Worm (Caenorhabditis elegans): Measurements from ENCODE around the gene msp-33.
"Not testable (repeated sequence)": the region's sequence is repeated elsewhere in the genome, so short reads cannot be mapped to it uniquely, and the experiment has no call there.

msp-33 gene

DNA sequence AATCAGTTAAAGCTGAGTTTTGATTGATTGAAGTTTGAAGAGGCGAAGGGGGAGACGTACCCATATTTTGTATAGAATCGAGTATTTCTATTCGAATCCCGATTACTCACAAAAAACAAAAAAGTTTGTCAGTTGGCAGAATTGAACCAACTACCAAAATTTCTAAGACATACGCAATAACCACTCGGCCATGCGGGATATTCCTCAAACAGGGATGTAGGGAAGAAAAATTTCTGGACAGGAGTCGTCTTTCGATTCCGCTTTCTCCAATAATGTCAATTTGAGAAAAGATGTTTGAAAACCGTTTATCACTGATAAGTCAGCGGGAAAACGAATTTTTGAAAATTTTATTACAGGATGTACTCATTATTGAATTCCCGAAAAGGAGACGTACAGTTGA lies 35.9 kb upstream of the msp-33 start:
- TF ChIP-seq sea-1 (GFP tag; conservative IDR thresholded peaks at IDR 0.05) (0 out of 2 replicates have a peak, but pooled peaks have one; percentile 52), tbx-11 (GFP tag; IDR thresholded peaks at IDR 0.05) (peak; percentile 64; the same call in 1 of the 2 replicates), flt-1 (GFP tag; IDR thresholded peaks at IDR 0.05) (peak; percentile 71), pes-1 (GFP tag; IDR thresholded peaks at IDR 0.05) (peak; percentile 75; the same call in 1 of the 2 replicates), tbx-37 (GFP tag; conservative IDR thresholded peaks at IDR 0.05) (peak; percentile 64)

DNA sequence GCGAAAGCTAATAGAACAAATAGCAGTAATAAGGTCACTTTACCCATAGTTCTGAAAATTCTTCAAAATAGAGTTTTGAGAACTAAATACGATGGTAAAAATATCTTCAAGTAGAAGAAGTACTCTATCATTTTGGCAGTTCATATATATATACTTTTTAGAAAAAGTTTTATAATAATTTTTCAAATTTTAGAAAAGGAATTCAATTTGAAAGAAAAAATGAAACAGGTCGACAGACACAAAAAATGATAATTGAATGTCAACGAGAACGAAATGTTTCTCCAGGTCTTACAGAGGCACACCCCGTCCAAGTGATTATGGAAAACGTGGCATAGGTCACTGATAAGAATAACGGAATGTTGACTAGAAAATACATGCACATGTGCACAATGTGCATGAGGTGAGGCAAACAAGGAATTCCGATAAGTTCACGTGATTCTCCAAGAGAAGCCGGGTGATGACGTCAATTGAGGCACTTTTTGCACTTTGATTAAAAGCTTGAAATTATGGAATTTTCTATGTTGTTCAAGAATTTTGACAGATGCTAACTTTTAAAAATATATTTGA lies 32.8 kb upstream of the msp-33 start, which contains the start of gene aagr-2:
aagr-2 (minus strand) TSS at position 51 of the 567 bp plus-strand sequence.
- TF ChIP-seq sea-1 (GFP tag; conservative IDR thresholded peaks at IDR 0.05) (no peak), ama-1 (optimal IDR thresholded peaks at IDR 0.05) (no peak), flt-1 (GFP tag; IDR thresholded peaks at IDR 0.05) (no peak), F13C5.2 (tag; optimal IDR thresholded peaks at IDR 0.05) (no peak), scrt-1 (GFP tag; IDR thresholded peaks at IDR 0.05) (no peak), ets-7 (tag; optimal IDR thresholded peaks at IDR 0.05) (no peak), ceh-36 (tag; optimal IDR thresholded peaks at IDR 0.05) (no peak), pes-1 (GFP tag; IDR thresholded peaks at IDR 0.05) (no peak), hnd-1 (tag; optimal IDR thresholded peaks at IDR 0.05) (no peak), tbx-37 (GFP tag; conservative IDR thresholded peaks at IDR 0.05) (no peak), hmbx-1 (tag; optimal IDR thresholded peaks at IDR 0.05) (no peak), tra-4 (tag; optimal IDR thresholded peaks at IDR 0.05) (no peak), ceh-13 (GFP tag; optimal IDR thresholded peaks at IDR 0.05) (no peak), tbx-11 (GFP tag; IDR thresholded peaks at IDR 0.05) (no peak)

DNA sequence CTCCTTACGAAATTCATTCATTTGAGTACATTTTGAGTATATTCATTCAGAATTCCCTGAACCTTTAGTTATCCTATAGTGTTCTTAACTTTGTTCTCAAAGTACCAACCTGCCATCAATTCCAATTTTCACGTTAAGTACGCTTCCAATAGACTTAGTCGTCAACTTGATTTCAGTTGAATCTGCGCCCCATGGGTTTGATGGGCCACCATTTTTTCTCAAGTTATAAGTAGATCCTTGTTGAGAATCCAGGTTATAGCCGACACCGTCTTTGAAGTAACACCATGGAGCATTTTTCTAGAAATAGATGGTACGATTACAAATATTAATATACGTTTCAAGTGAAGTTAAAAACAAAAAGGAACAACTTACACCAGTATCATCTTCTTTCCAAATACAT lies 32.2 kb upstream of the msp-33 start:
- TF ChIP-seq ceh-36 (tag; optimal IDR thresholded peaks at IDR 0.05): no peak
- TF ChIP-seq aly-1 (tag; optimal IDR thresholded peaks at IDR 0.05): no peak
- no peak for TF ChIP-seq tbx-11 (GFP tag; IDR thresholded peaks at IDR 0.05)
- no peak for TF ChIP-seq hmbx-1 (tag; optimal IDR thresholded peaks at IDR 0.05)
- no peak for TF ChIP-seq scrt-1 (GFP tag; IDR thresholded peaks at IDR 0.05)
- TF ChIP-seq F13C5.2 (tag; optimal IDR thresholded peaks at IDR 0.05): no peak
- TF ChIP-seq flt-1 (GFP tag; IDR thresholded peaks at IDR 0.05): no peak
- TF ChIP-seq ets-7 (tag; optimal IDR thresholded peaks at IDR 0.05): no peak
- TF ChIP-seq tbx-37 (GFP tag; conservative IDR thresholded peaks at IDR 0.05): no peak
- no peak for TF ChIP-seq B0310.2 (tag; optimal IDR thresholded peaks at IDR 0.05)
- no peak for TF ChIP-seq hmg-4 (GFP tag; optimal IDR thresholded peaks at IDR 0.05)
- no peak for TF ChIP-seq hnd-1 (tag; optimal IDR thresholded peaks at IDR 0.05)
- TF ChIP-seq pes-1 (GFP tag; IDR thresholded peaks at IDR 0.05): no peak
- TF ChIP-seq ama-1 (optimal IDR thresholded peaks at IDR 0.05): no peak
- TF ChIP-seq ceh-13 (GFP tag; optimal IDR thresholded peaks at IDR 0.05): no peak
- no peak for TF ChIP-seq tra-4 (tag; optimal IDR thresholded peaks at IDR 0.05)
- TF ChIP-seq sea-1 (GFP tag; conservative IDR thresholded peaks at IDR 0.05): no peak

DNA sequence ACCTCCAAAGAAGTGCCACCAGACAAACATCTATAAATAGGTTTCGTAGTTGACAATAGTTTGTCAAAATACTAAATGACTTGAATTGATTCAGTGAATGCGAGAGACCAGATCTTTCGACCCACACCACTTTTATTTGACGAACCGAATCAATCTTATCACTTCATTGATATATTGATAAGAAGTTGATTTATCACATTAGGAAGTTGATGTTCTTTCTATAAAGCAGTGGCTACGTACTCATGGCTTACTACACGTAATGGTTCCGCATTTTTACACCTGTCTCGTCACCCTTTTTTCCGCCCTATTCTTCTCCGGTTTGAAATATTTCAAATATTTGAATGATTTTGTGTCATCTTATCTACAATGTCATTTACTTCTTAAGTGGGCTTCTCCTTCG lies 28.1 kb upstream of the msp-33 start:
- TF ChIP-seq F13C5.2 (tag; optimal IDR thresholded peaks at IDR 0.05): no peak
- no peak for TF ChIP-seq B0310.2 (tag; optimal IDR thresholded peaks at IDR 0.05)
- TF ChIP-seq ceh-36 (tag; optimal IDR thresholded peaks at IDR 0.05): no peak
- TF ChIP-seq flt-1 (GFP tag; IDR thresholded peaks at IDR 0.05): no peak
- TF ChIP-seq ceh-13 (GFP tag; optimal IDR thresholded peaks at IDR 0.05): no peak
- TF ChIP-seq tbx-11 (GFP tag; IDR thresholded peaks at IDR 0.05): no peak
- TF ChIP-seq ama-1 (optimal IDR thresholded peaks at IDR 0.05): no peak
- TF ChIP-seq pes-1 (GFP tag; IDR thresholded peaks at IDR 0.05): no peak
- TF ChIP-seq ets-7 (tag; optimal IDR thresholded peaks at IDR 0.05): no peak
- no peak for TF ChIP-seq hnd-1 (tag; optimal IDR thresholded peaks at IDR 0.05)
- TF ChIP-seq sea-1 (GFP tag; conservative IDR thresholded peaks at IDR 0.05): no peak
- no peak for TF ChIP-seq aly-1 (tag; optimal IDR thresholded peaks at IDR 0.05)
- no peak for TF ChIP-seq tbx-37 (GFP tag; conservative IDR thresholded peaks at IDR 0.05)
- no peak for TF ChIP-seq tra-4 (tag; optimal IDR thresholded peaks at IDR 0.05)

DNA sequence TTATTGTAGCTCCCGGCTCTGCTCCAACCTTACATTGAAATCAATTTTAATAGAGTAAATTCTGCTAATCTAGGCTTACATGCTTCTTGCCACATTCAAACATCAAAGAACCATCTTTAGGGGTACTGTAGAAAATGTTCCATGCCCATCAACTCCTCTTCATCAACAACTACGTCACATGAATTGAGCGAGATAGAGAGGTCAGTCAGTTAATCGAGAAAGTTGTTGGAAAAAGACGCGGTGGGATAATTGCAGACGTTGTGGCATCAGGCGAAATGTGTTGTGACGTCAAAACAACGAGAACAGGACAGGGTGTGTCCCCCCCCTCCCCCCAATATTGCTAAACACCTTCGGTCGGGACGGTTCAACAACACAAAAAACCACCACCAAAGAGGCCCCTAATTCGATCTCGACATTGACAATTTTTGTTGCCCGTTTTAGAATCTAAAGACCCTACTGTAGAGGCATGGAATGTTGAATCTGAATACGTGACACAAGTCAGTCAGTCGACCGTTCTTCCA lies 26.1 kb upstream of the msp-33 start:
- TF ChIP-seq pes-1 (GFP tag; IDR thresholded peaks at IDR 0.05) (no peak), tra-4 (tag; optimal IDR thresholded peaks at IDR 0.05) (no peak), ama-1 (optimal IDR thresholded peaks at IDR 0.05) (no peak), hnd-1 (tag; optimal IDR thresholded peaks at IDR 0.05) (no peak), hmg-4 (GFP tag; optimal IDR thresholded peaks at IDR 0.05) (no peak), tbx-11 (GFP tag; IDR thresholded peaks at IDR 0.05) (no peak), scrt-1 (GFP tag; IDR thresholded peaks at IDR 0.05) (no peak), ceh-13 (GFP tag; optimal IDR thresholded peaks at IDR 0.05) (no peak), flt-1 (GFP tag; IDR thresholded peaks at IDR 0.05) (no peak), ets-7 (tag; optimal IDR thresholded peaks at IDR 0.05) (no peak)

DNA sequence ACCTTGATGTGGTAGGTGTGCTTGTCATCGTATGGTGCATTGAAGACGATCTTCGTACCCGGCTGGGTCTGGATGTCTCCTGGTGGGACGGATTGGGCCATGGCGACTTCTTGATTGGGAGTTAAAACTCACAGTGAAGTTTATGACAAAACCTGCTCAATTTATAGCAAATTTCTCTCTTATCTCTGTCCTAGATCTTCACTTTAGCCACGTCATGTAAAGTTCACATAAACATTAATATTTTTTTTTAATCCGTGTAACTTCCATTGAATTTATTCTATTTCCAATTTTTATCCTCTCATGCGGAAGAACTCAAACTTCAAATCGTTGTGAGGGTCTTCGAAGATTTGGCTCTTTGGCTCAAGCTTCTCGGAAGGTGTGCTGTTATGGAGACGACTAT lies 24.0 kb upstream of the msp-33 start, which contains the start of gene msp-31:
msp-31 (minus strand) TSS at position 101 of the 400 bp plus-strand sequence.
- TF ChIP-seq sea-1 (GFP tag; conservative IDR thresholded peaks at IDR 0.05); scrt-1 (GFP tag; IDR thresholded peaks at IDR 0.05); tbx-11 (GFP tag; IDR thresholded peaks at IDR 0.05): not testable (repeated sequence)

DNA sequence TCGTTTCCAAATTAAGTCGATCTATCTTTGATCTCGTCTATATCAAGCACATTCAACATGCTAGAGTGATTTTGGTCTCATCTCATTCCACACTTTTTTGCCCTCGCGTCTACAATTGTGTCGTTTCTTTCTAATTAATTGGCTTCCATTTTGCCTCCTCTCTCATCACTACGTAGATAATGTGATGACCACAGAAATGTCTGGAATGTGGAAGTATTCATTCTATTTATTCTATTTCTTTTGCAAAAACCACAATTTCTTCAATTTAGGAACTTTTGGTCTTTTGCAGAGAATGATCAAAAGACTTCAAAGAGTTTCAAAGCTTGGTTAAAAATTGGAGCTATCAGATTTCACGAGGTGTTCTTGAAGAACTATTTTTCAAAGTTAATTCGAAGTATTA lies 23.1 kb upstream of the msp-33 start:
- TF ChIP-seq ceh-36 (tag; optimal IDR thresholded peaks at IDR 0.05) (no peak), hnd-1 (tag; optimal IDR thresholded peaks at IDR 0.05) (no peak), scrt-1 (GFP tag; IDR thresholded peaks at IDR 0.05) (no peak), ceh-13 (GFP tag; optimal IDR thresholded peaks at IDR 0.05) (no peak), ama-1 (optimal IDR thresholded peaks at IDR 0.05) (no peak), sea-1 (GFP tag; conservative IDR thresholded peaks at IDR 0.05) (no peak)

DNA sequence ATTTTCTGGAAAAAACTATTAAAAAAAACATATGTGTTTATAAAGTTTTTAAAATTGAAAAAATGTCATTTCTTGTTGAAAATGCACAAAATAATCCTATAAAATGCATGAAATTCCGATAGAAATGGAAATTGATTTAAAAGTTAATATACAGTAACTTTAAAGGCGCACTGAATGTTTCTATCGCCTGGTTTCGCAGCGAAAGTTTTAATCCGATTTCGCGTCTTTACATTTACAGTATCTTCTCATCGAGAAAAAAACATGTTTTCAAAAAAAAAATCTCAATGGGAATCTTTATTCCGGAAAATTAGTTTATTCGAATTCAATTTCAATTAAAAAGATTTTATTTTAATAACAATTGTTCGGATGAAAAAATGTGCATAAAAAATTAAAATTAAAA lies 21.7 kb upstream of the msp-33 start, which contains the start of gene R05F9.11:
R05F9.11 (minus strand) TSS at position 5 of the 400 bp plus-strand sequence.
- TF ChIP-seq scrt-1 (GFP tag; IDR thresholded peaks at IDR 0.05) (no peak), flt-1 (GFP tag; IDR thresholded peaks at IDR 0.05) (no peak), pes-1 (GFP tag; IDR thresholded peaks at IDR 0.05) (no peak), tbx-37 (GFP tag; conservative IDR thresholded peaks at IDR 0.05) (no peak), aly-1 (tag; optimal IDR thresholded peaks at IDR 0.05) (no peak), ama-1 (optimal IDR thresholded peaks at IDR 0.05) (no peak), F13C5.2 (tag; optimal IDR thresholded peaks at IDR 0.05) (no peak), sea-1 (GFP tag; conservative IDR thresholded peaks at IDR 0.05) (no peak), hmg-4 (GFP tag; optimal IDR thresholded peaks at IDR 0.05) (no peak), tbx-11 (GFP tag; IDR thresholded peaks at IDR 0.05) (no peak), ceh-13 (GFP tag; optimal IDR thresholded peaks at IDR 0.05) (no peak)

Data from whole organism, early embryonic.